Worm (Caenorhabditis elegans): ENCODE measurements around the gene fbxa-1.

- TF ChIP-seq pha-4 (tag; optimal IDR thresholded peaks at IDR 0.05) (no peak), lin-39 (tag; optimal IDR thresholded peaks at IDR 0.05) (no peak), ztf-11 (tag; optimal IDR thresholded peaks at IDR 0.05) (no peak), fos-1 (tag; optimal IDR thresholded peaks at IDR 0.05) (no peak)
Measured at ce11 chrIII:2324703-2325102, 16.8 kb upstream of the fbxa-1 start.

Data from whole organism, L3 larva.